Worm (Caenorhabditis elegans): ENCODE data around the gene str-165.

str-165 gene

ce11 chrV:13857132-13857531 lies 26.2 kb downstream of the str-165 start, which contains the start of gene srx-136:
srx-136 (plus strand) TSS chrV:13857432.
- TF ChIP-seq lsl-1 (GFP tag; optimal IDR thresholded peaks at IDR 0.05) (no peak), nhr-120 (GFP tag; IDR thresholded peaks at IDR 0.05) (no peak), ceh-58 (GFP tag; IDR thresholded peaks at IDR 0.05) (no peak), lin-54 (GFP tag; optimal IDR thresholded peaks at IDR 0.05) (no peak), repo-1 (tag; optimal IDR thresholded peaks at IDR 0.05) (no peak)

- no peak for TF ChIP-seq sptf-2 (GFP tag; optimal IDR thresholded peaks at IDR 0.05)
- no peak for TF ChIP-seq aptf-2 (GFP tag; conservative IDR thresholded peaks at IDR 0.05)
- no peak for TF ChIP-seq nhr-179 (tag; optimal IDR thresholded peaks at IDR 0.05)
- TF ChIP-seq lin-40 (tag; optimal IDR thresholded peaks at IDR 0.05): no peak
- no peak for TF ChIP-seq ama-1 (optimal IDR thresholded peaks at IDR 0.05)
- no peak for TF ChIP-seq ama-1 (GFP tag; optimal IDR thresholded peaks at IDR 0.05)
- TF ChIP-seq dpl-1 (GFP tag; optimal IDR thresholded peaks at IDR 0.05): no peak
- no peak for TF ChIP-seq K12H6.12 (tag; optimal IDR thresholded peaks at IDR 0.05)
- TF ChIP-seq lin-54 (GFP tag; optimal IDR thresholded peaks at IDR 0.05): no peak
- TF ChIP-seq akir-1 (GFP tag; optimal IDR thresholded peaks at IDR 0.05): no peak
- no peak for TF ChIP-seq nhr-27 (tag; optimal IDR thresholded peaks at IDR 0.05)
- TF ChIP-seq ztf-26 (tag; optimal IDR thresholded peaks at IDR 0.05): no peak
Observed at ce11 chrV:13858906-13859305, 28.0 kb downstream of the str-165 start, which contains the start of gene srx-135. srx-135 (plus strand) TSS chrV:13859206.

- no peak for TF ChIP-seq egl-44 (GFP tag; IDR thresholded peaks at IDR 0.05)
- TF ChIP-seq ztf-22 (GFP tag; optimal IDR thresholded peaks at IDR 0.05): no peak
- TF ChIP-seq ceh-27 (GFP tag; optimal IDR thresholded peaks at IDR 0.05): no peak
- no peak for TF ChIP-seq Y53F4B.3 (GFP tag; IDR thresholded peaks at IDR 0.05)
- TF ChIP-seq aptf-3 (GFP tag; IDR thresholded peaks at IDR 0.05): no peak
- TF ChIP-seq ztf-26 (tag; optimal IDR thresholded peaks at IDR 0.05): no peak
- no peak for TF ChIP-seq nfya-2 (GFP tag; IDR thresholded peaks at IDR 0.05)
- TF ChIP-seq F39B2.1 (GFP tag; IDR thresholded peaks at IDR 0.05): no peak
- TF ChIP-seq let-526 (GFP tag; IDR thresholded peaks at IDR 0.05): no peak
Observed at ce11 chrV:13862505-13862904, 31.6 kb downstream of the str-165 start, which contains the start of gene srx-137. srx-137 (plus strand) TSS chrV:13862805.

DNA sequence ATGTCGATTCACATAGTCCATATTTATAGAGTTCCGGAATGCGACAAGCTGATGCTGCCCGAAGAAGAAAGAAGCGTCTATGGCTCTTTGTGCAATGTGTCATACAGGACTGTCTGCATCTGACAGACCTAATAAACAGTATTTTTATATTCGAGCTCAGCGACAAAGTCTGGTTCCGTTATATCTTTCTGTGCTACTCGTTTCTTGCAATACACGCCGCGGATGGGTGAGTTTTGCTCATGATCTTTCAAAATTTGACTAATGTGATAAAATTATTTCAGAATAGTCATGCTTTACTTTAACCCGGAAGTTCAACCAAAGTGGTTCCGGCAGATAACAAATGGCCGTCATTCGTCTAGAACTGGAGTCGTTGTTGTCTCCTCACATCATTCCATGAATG lies 32.8 kb downstream of the str-165 start:
- no peak for TF ChIP-seq ztf-18 (tag; optimal IDR thresholded peaks at IDR 0.05)
- no peak for TF ChIP-seq nhr-90 (tag; optimal IDR thresholded peaks at IDR 0.05)
- TF ChIP-seq F55B11.4 (tag; optimal IDR thresholded peaks at IDR 0.05; ENCODE audit: borderline replicate concordance, insufficient read depth): no peak
- no peak for TF ChIP-seq F22D6.2 (tag; optimal IDR thresholded peaks at IDR 0.05)
- no peak for TF ChIP-seq efl-1 (GFP tag; optimal IDR thresholded peaks at IDR 0.05)
- TF ChIP-seq C06A6.2 (GFP tag; conservative IDR thresholded peaks at IDR 0.05): no peak
- TF ChIP-seq K11D2.4 (GFP tag; IDR thresholded peaks at IDR 0.05): no peak
- TF ChIP-seq nhr-120 (GFP tag; IDR thresholded peaks at IDR 0.05): no peak
- no peak for TF ChIP-seq Y56A3A.18 (GFP tag; IDR thresholded peaks at IDR 0.05)
- TF ChIP-seq rcor-1 (GFP tag; IDR thresholded peaks at IDR 0.05): no peak
- TF ChIP-seq chd-7 (tag; optimal IDR thresholded peaks at IDR 0.05): no peak
- TF ChIP-seq unc-62 (GFP tag; optimal IDR thresholded peaks at IDR 0.05): no peak

DNA sequence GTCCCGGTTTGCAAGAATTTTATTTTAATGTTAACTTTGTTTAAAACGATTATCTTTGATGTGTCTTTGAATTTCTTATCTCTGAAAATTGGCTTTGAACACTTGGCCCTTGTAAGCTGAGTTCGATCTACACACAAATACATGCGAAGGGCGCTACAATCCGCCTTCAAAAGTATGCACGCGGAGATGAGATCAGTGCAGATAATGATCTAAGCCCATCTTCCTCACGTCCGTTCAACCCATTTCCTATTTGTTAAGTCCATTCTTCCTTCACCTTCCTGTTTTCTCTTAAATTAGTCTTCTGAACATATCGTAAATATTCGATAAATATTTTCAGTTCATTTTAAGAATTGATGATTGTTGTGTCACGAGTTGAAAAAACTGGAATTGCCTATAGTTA lies 35.4 kb downstream of the str-165 start, which contains the start of gene nhr-175:
TSS of gene nhr-175 (plus strand) at position 339 of the 400 bp plus-strand sequence.
- TF ChIP-seq B0019.2 (GFP tag; conservative IDR thresholded peaks at IDR 0.05) (no peak), efl-1 (GFP tag; optimal IDR thresholded peaks at IDR 0.05) (no peak), ceh-27 (GFP tag; optimal IDR thresholded peaks at IDR 0.05) (no peak), lir-1 (GFP tag; conservative IDR thresholded peaks at IDR 0.05) (no peak), zfh-2 (GFP tag; conservative IDR thresholded peaks at IDR 0.05) (no peak), sea-2 (GFP tag; IDR thresholded peaks at IDR 0.05) (no peak), let-526 (GFP tag; IDR thresholded peaks at IDR 0.05) (no peak), nhr-120 (GFP tag; IDR thresholded peaks at IDR 0.05) (no peak), F39B2.1 (GFP tag; IDR thresholded peaks at IDR 0.05) (no peak), lin-40 (tag; optimal IDR thresholded peaks at IDR 0.05) (no peak), lin-35 (GFP tag; optimal IDR thresholded peaks at IDR 0.05) (no peak), lin-26 (GFP tag; IDR thresholded peaks at IDR 0.05) (no peak), B0261.1 (tag; optimal IDR thresholded peaks at IDR 0.05) (no peak), Y67H2A.10 (GFP tag; conservative IDR thresholded peaks at IDR 0.05) (no peak), mes-4 (tag; optimal IDR thresholded peaks at IDR 0.05) (no peak)
